Worm (Caenorhabditis elegans): ENCODE data around the gene srd-2.

The srd-2 gene

ce11 chrII:10174338-10174737 is 13.4 kb downstream of the srd-2 start, which contains the start of gene F33H1.4 (continued):
- no peak for TF ChIP-seq aly-2 (tag; optimal IDR thresholded peaks at IDR 0.05)
- peak; percentile 68 for TF ChIP-seq ama-1 (optimal IDR thresholded peaks at IDR 0.05)
- no peak for TF ChIP-seq ceh-28 (tag; optimal IDR thresholded peaks at IDR 0.05)
- no peak for TF ChIP-seq ztf-11 (tag; optimal IDR thresholded peaks at IDR 0.05)
- TF ChIP-seq fkh-10 (GFP tag; optimal IDR thresholded peaks at IDR 0.05), result no peak
- no peak for TF ChIP-seq eor-1 (tag; optimal IDR thresholded peaks at IDR 0.05)
- TF ChIP-seq nhr-67 (tag; optimal IDR thresholded peaks at IDR 0.05), result no peak
- no peak for TF ChIP-seq sea-2 (GFP tag; optimal IDR thresholded peaks at IDR 0.05)
- TF ChIP-seq nhr-237 (tag; optimal IDR thresholded peaks at IDR 0.05), result no peak
- no peak for TF ChIP-seq nhr-11 (tag; optimal IDR thresholded peaks at IDR 0.05)
- no peak for TF ChIP-seq snpc-4 (tag; optimal IDR thresholded peaks at IDR 0.05)
- TF ChIP-seq nhr-77 (tag; optimal IDR thresholded peaks at IDR 0.05), result no peak
- TF ChIP-seq mml-1 (tag; optimal IDR thresholded peaks at IDR 0.05), result no peak
- no peak for TF ChIP-seq tbx-2 (tag; optimal IDR thresholded peaks at IDR 0.05)

DNA sequence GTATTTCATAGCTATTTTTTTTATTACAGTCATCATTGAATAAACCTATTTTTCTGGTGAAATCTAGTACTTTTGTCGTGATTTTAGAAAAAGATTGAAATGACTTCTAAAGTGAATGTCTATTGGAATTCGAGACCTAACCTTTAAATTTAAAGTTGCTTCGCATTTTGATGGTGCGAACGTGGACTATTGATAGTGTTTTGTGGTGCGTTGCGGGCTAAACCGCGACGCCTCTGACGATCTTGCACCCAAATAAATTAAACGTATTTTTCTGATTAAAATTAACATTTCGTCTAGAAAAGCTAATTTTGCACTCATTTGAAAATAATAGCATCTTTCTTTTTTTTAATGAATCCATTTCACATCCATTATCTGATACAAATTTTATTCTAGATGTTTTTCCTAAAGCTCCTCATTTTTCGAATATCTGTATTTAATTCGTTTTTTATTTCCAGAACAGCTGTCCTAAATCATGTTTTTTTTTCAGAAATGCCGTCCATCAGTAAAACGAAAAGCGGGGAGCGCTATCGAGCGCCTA is 15.2 kb downstream of the srd-2 start, which contains the start of gene wbp-11:
Gene wbp-11 (plus strand): TSS at position 488 of the 538 bp plus-strand sequence.
- TF ChIP-seq lin-15B (tag; optimal IDR thresholded peaks at IDR 0.05) (peak; percentile 66), nhr-43 (tag; optimal IDR thresholded peaks at IDR 0.05; ENCODE audit: poor library complexity, severe bottlenecking) (no peak), pha-4 (tag; optimal IDR thresholded peaks at IDR 0.05) (peak; percentile 69), ztf-11 (tag; optimal IDR thresholded peaks at IDR 0.05) (no peak), tbx-2 (tag; optimal IDR thresholded peaks at IDR 0.05) (no peak), nfya-1 (tag; optimal IDR thresholded peaks at IDR 0.05; ENCODE audit: insufficient read depth) (peak; percentile 47), hmg-11 (tag; optimal IDR thresholded peaks at IDR 0.05) (peak; percentile 10), R02D3.7 (tag; optimal IDR thresholded peaks at IDR 0.05) (no peak), nhr-25 (tag; optimal IDR thresholded peaks at IDR 0.05) (no peak), ztf-4 (tag; optimal IDR thresholded peaks at IDR 0.05) (no peak), nhr-23 (tag; optimal IDR thresholded peaks at IDR 0.05) (no peak)

DNA sequence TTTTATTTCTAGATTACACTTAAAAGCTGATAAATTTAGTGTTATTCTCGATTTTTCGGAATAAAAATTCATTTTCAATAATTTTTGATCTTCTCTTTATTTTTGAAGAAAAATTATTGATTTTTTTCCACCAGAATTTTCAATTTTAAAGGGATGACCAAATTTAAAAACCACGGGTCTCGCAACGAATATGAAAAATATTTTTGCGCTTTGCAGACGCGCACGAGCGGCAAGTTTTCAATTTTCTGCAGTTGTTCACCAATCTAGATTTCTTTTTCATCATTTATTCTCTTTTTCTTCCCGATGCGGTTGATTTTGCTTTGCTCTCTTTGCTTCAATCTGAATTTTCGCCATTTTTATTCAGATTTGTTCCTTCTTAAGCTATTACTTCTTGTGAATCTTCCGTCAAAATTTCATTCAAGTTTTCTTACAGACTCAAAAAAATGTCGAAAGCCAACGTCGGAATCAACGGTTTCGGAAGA is 16.8 kb downstream of the srd-2 start, which contains the start of gene gpd-4:
Gene gpd-4 (plus strand): TSS at position 432 of the 482 bp plus-strand sequence.
- TF ChIP-seq elt-1 (tag; optimal IDR thresholded peaks at IDR 0.05) (no peak), skn-1 (tag; optimal IDR thresholded peaks at IDR 0.05) (no peak), nhr-77 (tag; optimal IDR thresholded peaks at IDR 0.05) (no peak), pha-4 (tag; optimal IDR thresholded peaks at IDR 0.05) (no peak)

ce11 chrII:10168905-10169782 is 18.6 kb downstream of the srd-2 start, which contains the start of gene daf-19:
Gene daf-19, minus strand, starts transcription at chrII:10169346.
- no peak for TF ChIP-seq nhr-237 (tag; optimal IDR thresholded peaks at IDR 0.05)
- TF ChIP-seq nhr-25 (tag; optimal IDR thresholded peaks at IDR 0.05), result peak; percentile 7
- TF ChIP-seq elt-1 (tag; optimal IDR thresholded peaks at IDR 0.05), result no peak
- peak; percentile 96 for TF ChIP-seq hmg-11 (tag; optimal IDR thresholded peaks at IDR 0.05)
- TF ChIP-seq skn-1 (tag; optimal IDR thresholded peaks at IDR 0.05), result no peak
- TF ChIP-seq lin-39 (tag; optimal IDR thresholded peaks at IDR 0.05), result peak; percentile 43
- no peak for TF ChIP-seq aly-2 (tag; optimal IDR thresholded peaks at IDR 0.05)
- no peak for TF ChIP-seq zag-1 (tag; optimal IDR thresholded peaks at IDR 0.05)
- peak; percentile 76 for TF ChIP-seq nfya-1 (tag; optimal IDR thresholded peaks at IDR 0.05; ENCODE audit: insufficient read depth)
- no peak for TF ChIP-seq unc-62 (GFP tag; optimal IDR thresholded peaks at IDR 0.05)
- TF ChIP-seq daf-12 (tag; optimal IDR thresholded peaks at IDR 0.05), result no peak
- TF ChIP-seq lin-15B (tag; optimal IDR thresholded peaks at IDR 0.05), result peak; percentile 55
- peak; percentile 19 for TF ChIP-seq lsy-12 (tag; optimal IDR thresholded peaks at IDR 0.05)
- TF ChIP-seq nhr-67 (tag; optimal IDR thresholded peaks at IDR 0.05), result no peak
- no peak for TF ChIP-seq ztf-11 (tag; optimal IDR thresholded peaks at IDR 0.05)
- no peak for TF ChIP-seq ceh-9 (tag; optimal IDR thresholded peaks at IDR 0.05)
- TF ChIP-seq snpc-4 (tag; optimal IDR thresholded peaks at IDR 0.05), result no peak
- no peak for TF ChIP-seq ZK546.5 (tag; optimal IDR thresholded peaks at IDR 0.05)
- no peak for TF ChIP-seq sea-2 (GFP tag; optimal IDR thresholded peaks at IDR 0.05)
- no peak for TF ChIP-seq nhr-28 (tag; optimal IDR thresholded peaks at IDR 0.05)
- no peak for TF ChIP-seq nhr-77 (tag; optimal IDR thresholded peaks at IDR 0.05)
- TF ChIP-seq jun-1 (tag; optimal IDR thresholded peaks at IDR 0.05), result no peak
- TF ChIP-seq R02D3.7 (tag; optimal IDR thresholded peaks at IDR 0.05), result no peak
- TF ChIP-seq fkh-2 (tag; optimal IDR thresholded peaks at IDR 0.05), result no peak
- TF ChIP-seq nhr-76 (tag; optimal IDR thresholded peaks at IDR 0.05), result no peak
- no peak for TF ChIP-seq mdl-1 (tag; optimal IDR thresholded peaks at IDR 0.05)
- TF ChIP-seq nhr-11 (tag; optimal IDR thresholded peaks at IDR 0.05), result peak; percentile 95
- no peak for TF ChIP-seq fos-1 (tag; optimal IDR thresholded peaks at IDR 0.05)
- no peak for TF ChIP-seq nhr-12 (tag; optimal IDR thresholded peaks at IDR 0.05)
- no peak for TF ChIP-seq unc-39 (tag; optimal IDR thresholded peaks at IDR 0.05)
- TF ChIP-seq pha-4 (tag; optimal IDR thresholded peaks at IDR 0.05), result peak; percentile 70
- TF ChIP-seq ceh-16 (tag; optimal IDR thresholded peaks at IDR 0.05), result no peak
- TF ChIP-seq ceh-82 (tag; optimal IDR thresholded peaks at IDR 0.05), result no peak
- TF ChIP-seq ama-1 (optimal IDR thresholded peaks at IDR 0.05), result peak; percentile 38
- TF ChIP-seq nhr-43 (tag; optimal IDR thresholded peaks at IDR 0.05; ENCODE audit: poor library complexity, severe bottlenecking), result no peak
- peak; percentile 4 for TF ChIP-seq fkh-10 (GFP tag; optimal IDR thresholded peaks at IDR 0.05)
- no peak for TF ChIP-seq mml-1 (tag; optimal IDR thresholded peaks at IDR 0.05)
- no peak for TF ChIP-seq ceh-28 (tag; optimal IDR thresholded peaks at IDR 0.05)

Measured in whole organism, L3 larva.